Worm (Caenorhabditis elegans) whole organism, L1 larva: ENCODE measurements around the gene T28B11.1.

Experiments used
- ama-1 ChIP-seq: fragments of 150-350 bp; optimal IDR thresholded peaks from 2 replicates; lab custom pipeline; 2014
- elt-3 ChIP-seq, 6 experiments: fragments of 150-350 bp in 1 of 6; sonication (generic microtip); optimal IDR thresholded peaks; 2 replicates each; lab custom pipeline; 2017 to 2018; ENCODE audit warnings: missing biosample characterization in 6 of 6, missing genetic modification characterization in 6 of 6, inconsistent platforms in 1 of 6
- fkh-4 ChIP-seq: sonication (generic microtip); optimal IDR thresholded peaks from 2 replicates; lab custom pipeline; 2016; ENCODE audit warnings: missing compliant biosample characterization, missing genetic modification characterization, borderline replicate concordance
- lin-39 ChIP-seq: fragments of 150-350 bp; optimal IDR thresholded peaks from 2 replicates; lab custom pipeline; 2014; ENCODE audit warnings: missing biosample characterization, missing genetic modification reagents, missing genetic modification characterization
- lir-3 ChIP-seq: sonication (generic microtip); optimal IDR thresholded peaks from 2 replicates; lab custom pipeline; 2016; ENCODE audit warnings: mild to moderate bottlenecking, missing genetic modification characterization, moderate library complexity, missing compliant biosample characterization; ENCODE audit not compliant: poor library complexity
- mef-2 ChIP-seq: fragments of 150-350 bp; optimal IDR thresholded peaks from 2 replicates; lab custom pipeline; 2014; ENCODE audit warnings: missing biosample characterization, missing genetic modification characterization
- mep-1 ChIP-seq: fragments of 150-350 bp; optimal IDR thresholded peaks from 2 replicates; lab custom pipeline; 2014; ENCODE audit warnings: missing biosample characterization, missing genetic modification characterization
- nhr-237 ChIP-seq: fragments of 150-350 bp; optimal IDR thresholded peaks from 2 replicates; lab custom pipeline; 2014; ENCODE audit warnings: missing biosample characterization, missing genetic modification characterization
- unc-86 ChIP-seq: sonication (generic microtip); optimal IDR thresholded peaks from 2 replicates; lab custom pipeline; 2016; ENCODE audit warnings: missing genetic modification characterization, missing compliant biosample characterization
- xbp-1 ChIP-seq: sonication (generic microtip); optimal IDR thresholded peaks from 2 replicates; lab custom pipeline; 2016; ENCODE audit warnings: missing genetic modification characterization, missing compliant biosample characterization
- ztf-11 ChIP-seq, 2 experiments: sonication (generic microtip); optimal IDR thresholded peaks; 2 replicates each; lab custom pipeline; 2016 to 2017; ENCODE audit warnings: missing genetic modification characterization in 2 of 2, missing biosample characterization in 1 of 2, missing compliant biosample characterization in 1 of 2

DNA sequence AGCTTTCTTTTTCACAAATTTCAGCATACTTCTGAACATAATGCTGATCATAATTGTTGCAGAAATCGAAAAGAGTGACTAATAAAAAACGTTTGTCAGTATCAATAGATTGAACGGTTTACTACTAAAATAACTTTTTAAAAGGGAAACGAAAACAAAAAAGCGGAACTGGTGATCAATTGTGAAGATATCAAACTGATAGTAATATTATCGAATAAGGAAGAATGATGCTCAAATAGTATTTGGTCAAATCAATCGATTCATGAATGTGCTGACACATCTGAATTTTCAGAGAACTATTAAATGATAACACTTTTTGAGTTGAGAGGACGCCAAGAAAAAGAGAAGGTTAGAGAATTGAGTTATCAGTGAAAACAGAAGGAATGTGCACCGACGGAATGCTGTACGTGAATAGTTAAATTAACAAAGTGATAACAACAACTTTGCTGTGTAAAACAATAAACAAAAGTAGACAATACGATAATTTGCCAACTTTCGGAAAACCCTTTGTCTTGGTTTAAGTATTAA is 44.4 kb upstream of the T28B11.1 start, which contains the start of gene D1054.5:
- TF ChIP-seq elt-3 (tag; optimal IDR thresholded peaks at IDR 0.05; lab: Kevin White, UChicago): no peak
- TF ChIP-seq fkh-4 (tag; lab: Kevin White, UChicago): no peak
- no peak for TF ChIP-seq unc-86 (tag; lab: Kevin White, UChicago)
- no peak for TF ChIP-seq nhr-237 (tag; lab: Kevin White, UChicago)
- no peak for TF ChIP-seq lir-3 (tag; lab: Kevin White, UChicago)
- no peak for TF ChIP-seq xbp-1 (tag; lab: Kevin White, UChicago)
- no peak for TF ChIP-seq mef-2
- no peak for TF ChIP-seq ama-1 (lab: Kevin White, UChicago)
- TF ChIP-seq ztf-11 (tag; optimal IDR thresholded peaks at IDR 0.05; lab: Kevin White, UChicago): no peak
- no peak for TF ChIP-seq lin-39 (tag; lab: Kevin White, UChicago)
- no peak for TF ChIP-seq mep-1 (tag; lab: Kevin White, UChicago)
